Worm (Caenorhabditis elegans) whole organism, L1 larva: ENCODE results near the gene F11D5.6.

Experiments
- ceh-82 ChIP-seq, 3 experiments: fragments of 150-350 bp in 1 of 3; sonication (generic microtip) in 2 of 3; optimal IDR thresholded peaks; 2 replicates each; lab custom pipeline; 2014 to 2017; ENCODE audit warnings: missing biosample characterization in 3 of 3, missing genetic modification characterization in 3 of 3
- egl-27 ChIP-seq, 2 experiments: fragments of 150-350 bp in 1 of 2; sonication (generic microtip); optimal IDR thresholded peaks; 3 replicates each; lab custom pipeline; 2017 to 2018; ENCODE audit warnings: missing biosample characterization in 2 of 2, missing genetic modification characterization in 2 of 2, missing genetic modification reagents in 2 of 2
- fos-1 ChIP-seq: fragments of 150-350 bp; optimal IDR thresholded peaks from 2 replicates; lab custom pipeline; 2014; ENCODE audit warnings: missing biosample characterization, missing genetic modification characterization
- lin-13 ChIP-seq: fragments of 150-350 bp; optimal IDR thresholded peaks from 2 replicates; lab custom pipeline; 2014; ENCODE audit warnings: missing biosample characterization, missing genetic modification reagents, missing genetic modification characterization
- lin-39 ChIP-seq: fragments of 150-350 bp; optimal IDR thresholded peaks from 2 replicates; lab custom pipeline; 2014; ENCODE audit warnings: missing biosample characterization, missing genetic modification reagents, missing genetic modification characterization
- mdl-1 ChIP-seq, 2 experiments: fragments of 150-350 bp; optimal IDR thresholded peaks; 2 replicates each; lab custom pipeline; 2014 to 2017; ENCODE audit warnings: missing biosample characterization in 2 of 2, missing genetic modification characterization in 2 of 2, inconsistent platforms in 1 of 2
- mep-1 ChIP-seq: fragments of 150-350 bp; optimal IDR thresholded peaks from 2 replicates; lab custom pipeline; 2014; ENCODE audit warnings: missing biosample characterization, missing genetic modification characterization
- nhr-28 ChIP-seq: fragments of 150-350 bp; optimal IDR thresholded peaks from 2 replicates; lab custom pipeline; 2014; ENCODE audit warnings: missing biosample characterization, missing genetic modification characterization
- unc-62 ChIP-seq: fragments of 150-350 bp; optimal IDR thresholded peaks from 2 replicates; lab custom pipeline; 2014; ENCODE audit warnings: missing biosample characterization, missing genetic modification reagents, missing genetic modification characterization

- TF ChIP-seq nhr-28 (tag; lab: Kevin White, UChicago) (no peak), lin-13 (no peak), mep-1 (no peak), egl-27 (tag; optimal IDR thresholded peaks at IDR 0.05; lab: Kevin White, UChicago) (no peak), unc-62 (GFP tag; lab: Kevin White, UChicago) (no peak), mdl-1 (tag; optimal IDR thresholded peaks at IDR 0.05; lab: Kevin White, UChicago) (no peak), fos-1 (tag; lab: Kevin White, UChicago) (no peak), lin-39 (no peak), ceh-82 (tag; optimal IDR thresholded peaks at IDR 0.05; lab: Kevin White, UChicago) (no peak)
These were observed 28.3 kb downstream of the F11D5.6 start for ce11 chrX:3297812-3298211.
